Fruit fly (Drosophila melanogaster) whole organism, embryonic: ENCODE data around the gene mRpS14.

Experiments used
- B-H1 ChIP-seq: fragments of 200-800 bp; sonication (Bioruptor generic); IDR thresholded peaks from 3 replicates; pipeline ENCODE4 v1.3.6; 2022; ENCODE audit warnings: missing biosample characterization, missing genetic modification characterization
- BtbVII ChIP-seq: fragments of 200-800 bp; sonication (Bioruptor generic); optimal IDR thresholded peaks from 3 replicates; lab custom pipeline; 2017; ENCODE audit warnings: missing biosample characterization, mild to moderate bottlenecking, missing genetic modification characterization
- CG10267 ChIP-seq: fragments of 200-800 bp; sonication (Bioruptor generic); optimal IDR thresholded peaks from 2 replicates; lab custom pipeline; 2018; ENCODE audit warnings: missing biosample characterization, mild to moderate bottlenecking, missing genetic modification characterization, moderate library complexity
- CG10274 ChIP-seq: fragments of 200-800 bp; sonication (Bioruptor generic); optimal IDR thresholded peaks from 3 replicates; lab custom pipeline; 2017; ENCODE audit warnings: missing biosample characterization, mild to moderate bottlenecking, missing genetic modification characterization
- CG10565 ChIP-seq: fragments of 200-800 bp; sonication (Bioruptor generic); optimal IDR thresholded peaks from 3 replicates; lab custom pipeline; 2016; ENCODE audit warnings: missing biosample characterization, mild to moderate bottlenecking, missing genetic modification characterization
- CG10654 ChIP-seq: fragments of 200-800 bp; sonication (Bioruptor generic); optimal IDR thresholded peaks from 2 replicates; lab custom pipeline; 2016; ENCODE audit warnings: missing biosample characterization, missing genetic modification characterization
- CG17328 ChIP-seq: fragments of 200-800 bp; sonication (Bioruptor generic); IDR thresholded peaks from 2 replicates; pipeline ENCODE4 v1.3.6; 2022; ENCODE audit warnings: missing biosample characterization, missing genetic modification characterization
- CG17568 ChIP-seq: fragments of 200-800 bp; sonication (Bioruptor generic); optimal IDR thresholded peaks from 2 replicates; lab custom pipeline; 2018; ENCODE audit warnings: missing biosample characterization, mild to moderate bottlenecking, missing genetic modification characterization, moderate library complexity
- CG18476 ChIP-seq: fragments of 200-800 bp; sonication (Bioruptor generic); optimal IDR thresholded peaks from 2 replicates; lab custom pipeline; 2016; ENCODE audit warnings: missing biosample characterization, mild to moderate bottlenecking, missing genetic modification characterization
- CG30431 ChIP-seq: fragments of 200-800 bp; sonication (Bioruptor generic); optimal IDR thresholded peaks from 2 replicates; lab custom pipeline; 2017; ENCODE audit warnings: missing biosample characterization, missing genetic modification characterization
- CG32772 ChIP-seq: fragments of 200-800 bp; sonication (Bioruptor generic); IDR thresholded peaks from 2 replicates; pipeline ENCODE4 v1.3.6; 2022; ENCODE audit warnings: missing biosample characterization, missing genetic modification characterization
- CG42726 ChIP-seq: fragments of 200-800 bp; sonication (Bioruptor generic); IDR thresholded peaks from 2 replicates; pipeline ENCODE4 v1.3.6; 2022; ENCODE audit warnings: missing biosample characterization, missing genetic modification characterization; ENCODE audit not compliant: partially characterized antibody
- CG4820 ChIP-seq: fragments of 200-800 bp; sonication (Bioruptor generic); optimal IDR thresholded peaks from 3 replicates; lab custom pipeline; 2016; ENCODE audit warnings: missing biosample characterization, missing genetic modification characterization
- CG5245 ChIP-seq: fragments of 200-800 bp; sonication (Bioruptor generic); optimal IDR thresholded peaks from 3 replicates; lab custom pipeline; 2016; ENCODE audit warnings: missing biosample characterization, missing genetic modification characterization
- CG7271 ChIP-seq: fragments of 200-800 bp; sonication (Bioruptor generic); optimal IDR thresholded peaks from 2 replicates; lab custom pipeline; 2018; ENCODE audit warnings: missing biosample characterization, mild to moderate bottlenecking, missing genetic modification characterization, moderate library complexity
- CG7372 ChIP-seq: fragments of 200-800 bp; sonication (Bioruptor generic); IDR thresholded peaks from 2 replicates; pipeline ENCODE4 v1.3.6; 2022; ENCODE audit warnings: missing biosample characterization, missing genetic modification characterization
- Camta ChIP-seq: fragments of 200-800 bp; sonication (Bioruptor generic); optimal IDR thresholded peaks from 2 replicates; lab custom pipeline; 2016; ENCODE audit warnings: missing biosample characterization, missing genetic modification characterization
- CrebB ChIP-seq: fragments of 200-800 bp; sonication (Bioruptor generic); optimal IDR thresholded peaks from 3 replicates; lab custom pipeline; 2018; ENCODE audit warnings: missing biosample characterization, mild to moderate bottlenecking, missing genetic modification characterization
- D19A ChIP-seq: fragments of 200-800 bp; optimal IDR thresholded peaks from 3 replicates; lab custom pipeline; 2019; ENCODE audit warnings: missing biosample characterization, mild to moderate bottlenecking, missing genetic modification characterization, moderate library complexity
- Doc3 ChIP-seq: fragments of 200-800 bp; sonication (Bioruptor generic); IDR thresholded peaks from 3 replicates; pipeline ENCODE4 v1.3.6; 2022; ENCODE audit warnings: missing biosample characterization, missing genetic modification characterization; ENCODE audit not compliant: partially characterized antibody
- Dp ChIP-seq: fragments of 200-800 bp; sonication (Bioruptor generic); optimal IDR thresholded peaks from 2 replicates; lab custom pipeline; 2018; ENCODE audit warnings: missing biosample characterization, mild to moderate bottlenecking, missing genetic modification characterization, moderate library complexity
- Eip74EF ChIP-seq, 2 experiments: fragments of 200-800 bp in 1 of 2; fragments of >200 bp in 1 of 2; sonication (Bioruptor generic) in 1 of 2; optimal IDR thresholded peaks; 2 replicates each; lab custom pipeline; 2017 to 2019; ENCODE audit warnings: missing biosample characterization in 2 of 2, missing genetic modification characterization in 2 of 2, mild to moderate bottlenecking in 1 of 2, moderate library complexity in 1 of 2
- Fer3 ChIP-seq: fragments of 200-800 bp; sonication (Bioruptor generic); optimal IDR thresholded peaks from 2 replicates; lab custom pipeline; 2018; ENCODE audit warnings: missing biosample characterization, mild to moderate bottlenecking, missing genetic modification characterization, moderate library complexity
- HHEX ChIP-seq: fragments of 200-800 bp; sonication (Bioruptor generic); optimal IDR thresholded peaks from 3 replicates; lab custom pipeline; 2017; ENCODE audit warnings: missing biosample characterization, mild to moderate bottlenecking, missing genetic modification characterization, missing genetic modification reagents
- Hey ChIP-seq: fragments of 200-800 bp; sonication (Bioruptor generic); optimal IDR thresholded peaks from 3 replicates; lab custom pipeline; 2018; ENCODE audit warnings: missing biosample characterization, mild to moderate bottlenecking, missing genetic modification characterization
- Hmx ChIP-seq: fragments of 200-800 bp; sonication (Bioruptor generic); optimal IDR thresholded peaks from 2 replicates; lab custom pipeline; 2016; ENCODE audit warnings: missing biosample characterization, missing genetic modification characterization
- NC2α ChIP-seq: fragments of 200-800 bp; sonication (Bioruptor generic); optimal IDR thresholded peaks from 2 replicates; lab custom pipeline; 2016; ENCODE audit warnings: missing biosample characterization, missing genetic modification characterization
- Optix ChIP-seq: fragments of 200-800 bp; sonication (Bioruptor generic); IDR thresholded peaks from 3 replicates; pipeline ENCODE4 v1.3.6; 2022; ENCODE audit warnings: missing biosample characterization, missing genetic modification characterization
- bowl ChIP-seq: fragments of 200-800 bp; sonication (Bioruptor generic); IDR thresholded peaks from 2 replicates; pipeline ENCODE4 v1.3.6; 2022; ENCODE audit warnings: missing biosample characterization, missing genetic modification characterization
- cg ChIP-seq: fragments of 200-800 bp; sonication (Bioruptor generic); optimal IDR thresholded peaks from 3 replicates; lab custom pipeline; 2019; ENCODE audit warnings: missing biosample characterization, mild to moderate bottlenecking, missing genetic modification characterization, moderate library complexity
- crp ChIP-seq, 2 experiments: fragments of 200-800 bp; sonication (Bioruptor generic); optimal IDR thresholded peaks; 2 replicates in 1 of 2; 3 replicates in 1 of 2; lab custom pipeline; 2017; ENCODE audit warnings: missing biosample characterization in 2 of 2, missing genetic modification characterization in 2 of 2, mild to moderate bottlenecking in 1 of 2, moderate library complexity in 1 of 2
- fru ChIP-seq: fragments of >200 bp; optimal IDR thresholded peaks from 2 replicates; lab custom pipeline; 2017
- gem ChIP-seq: fragments of 200-800 bp; sonication (Bioruptor generic); optimal IDR thresholded peaks from 2 replicates; lab custom pipeline; 2019; ENCODE audit warnings: missing biosample characterization, mild to moderate bottlenecking, missing genetic modification characterization, moderate library complexity
- gsb ChIP-seq: fragments of 200-800 bp; sonication (Bioruptor generic); IDR thresholded peaks from 2 replicates; pipeline ENCODE4 v1.3.6; 2022; ENCODE audit warnings: missing biosample characterization, missing genetic modification characterization
- ken ChIP-seq: fragments of 200-800 bp; sonication (Bioruptor generic); IDR thresholded peaks from 3 replicates; pipeline ENCODE4 v1.3.6; 2022; ENCODE audit warnings: missing biosample characterization, missing genetic modification characterization
- nerfin-1 ChIP-seq: fragments of 200-800 bp; sonication (Bioruptor generic); optimal IDR thresholded peaks from 3 replicates; lab custom pipeline; 2019; ENCODE audit warnings: missing biosample characterization, mild to moderate bottlenecking, missing genetic modification characterization, moderate library complexity
- nom ChIP-seq: fragments of 200-800 bp; sonication (Bioruptor generic); optimal IDR thresholded peaks from 2 replicates; lab custom pipeline; 2017; ENCODE audit warnings: missing biosample characterization, missing genetic modification characterization, mild to moderate bottlenecking, moderate library complexity, missing genetic modification reagents
- ssp ChIP-seq: fragments of 200-800 bp; sonication (Bioruptor generic); IDR thresholded peaks from 2 replicates; pipeline ENCODE4 v1.3.6; 2022; ENCODE audit warnings: missing biosample characterization, missing genetic modification characterization
- sug ChIP-seq: fragments of 200-800 bp; optimal IDR thresholded peaks from 2 replicates; lab custom pipeline; 2019; ENCODE audit warnings: missing biosample characterization, mild to moderate bottlenecking, missing genetic modification characterization, moderate library complexity

mRpS14 gene

DNA sequence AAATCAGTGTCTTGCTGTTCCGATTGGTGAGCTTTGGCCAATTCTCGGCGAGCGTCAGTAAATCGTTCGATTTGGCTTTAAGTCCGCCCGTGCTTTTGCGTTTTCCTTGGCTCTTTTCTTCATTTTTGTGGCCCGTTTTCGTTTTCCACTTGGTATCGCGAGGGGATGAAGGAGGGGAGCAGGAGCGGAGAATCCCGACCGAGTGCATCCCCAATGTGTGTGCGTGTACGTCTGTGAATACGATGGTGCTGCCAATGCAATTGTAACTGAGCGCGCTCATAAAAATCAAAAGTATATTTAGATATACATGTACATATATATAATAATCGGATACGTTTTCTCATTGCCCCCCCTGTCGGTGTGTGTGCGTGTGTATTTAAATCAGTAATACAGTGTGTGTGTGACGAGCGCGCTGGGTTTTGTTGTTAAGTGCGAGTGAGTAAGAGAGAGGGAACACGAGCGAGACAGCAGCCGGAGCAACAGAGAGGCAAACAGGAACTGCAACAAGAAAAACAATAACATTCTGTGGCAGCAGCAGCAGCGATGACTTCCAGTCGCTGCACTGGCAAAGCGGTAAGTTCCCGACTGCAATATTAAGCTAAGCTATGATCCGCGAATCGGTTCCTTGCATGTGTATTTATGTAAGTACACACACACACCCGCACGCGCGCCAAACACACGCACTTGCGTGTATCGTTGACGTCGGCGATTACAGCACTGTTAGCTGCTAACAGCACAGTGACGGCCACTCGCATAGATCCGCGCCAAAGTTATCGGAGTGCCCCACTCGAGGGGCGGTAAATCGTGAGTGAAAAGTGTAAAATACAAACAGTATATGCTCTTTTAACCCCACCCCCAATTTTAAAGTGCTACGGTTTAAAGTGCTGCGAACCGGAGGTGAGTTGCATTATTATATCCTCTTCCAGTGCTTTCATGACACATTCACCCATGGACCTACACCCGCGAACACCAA is 15.9 kb upstream of the mRpS14 start (continued):
- TF ChIP-seq gsb (GFP tag; lab: Robert Waterston, UW) (peak; percentile 53; the same call in 1 of the 2 replicates), Doc3 (GFP tag; lab: Robert Waterston, UW) (no peak; the same call in 2 of the 3 replicates), B-H1 (peak; percentile 23; the same call in 1 of the 3 replicates), Optix (GFP tag; lab: Robert Waterston, UW) (peak; percentile 35; the same call in 1 of the 3 replicates), CG10654 (peak; percentile 32), CG10267 (tag; lab: Kevin White, UChicago) (no peak), CG30431 (peak; percentile 40), crp (GFP tag; optimal IDR thresholded peaks at IDR 0.05; lab: Kevin White, UChicago) (no peak), Fer3 (tag; lab: Kevin White, UChicago) (peak; percentile 59), fru (lab: Kevin White, UChicago) (no peak), Hey (tag; lab: Kevin White, UChicago) (no peak), gem (tag; lab: Kevin White, UChicago) (peak; percentile 73), Hmx (GFP tag; lab: Kevin White, UChicago) (no peak), Camta (GFP tag; lab: Kevin White, UChicago) (no peak), CG17328 (GFP tag; lab: Robert Waterston, UW) (peak; percentile 49; the same call in 1 of the 2 replicates), CG4820 (GFP tag; lab: Kevin White, UChicago) (peak; percentile 32), CG10565 (GFP tag; lab: Kevin White, UChicago) (no peak), BtbVII (peak; percentile 58), CG32772 (GFP tag; lab: Robert Waterston, UW) (0 out of 2 replicates have a peak, but pooled peaks have one; percentile 14), sug (tag; lab: Kevin White, UChicago) (peak; percentile 81), cg (GFP tag; lab: Kevin White, UChicago) (peak; percentile 94), CG10274 (GFP tag; lab: Kevin White, UChicago) (peak; percentile 37), nom (peak; percentile 42), Dp (GFP tag; lab: Kevin White, UChicago) (no peak), HHEX (GFP tag; lab: Kevin White, UChicago) (peak; percentile 58), CG42726 (GFP tag; lab: Robert Waterston, UW) (no peak), ken (GFP tag; lab: Robert Waterston, UW) (peak; percentile 49; the same call in 1 of the 3 replicates), Eip74EF (GFP tag; optimal IDR thresholded peaks at IDR 0.05; lab: Kevin White, UChicago) (peak in 1 of 2 experiments; percentile 59), bowl (peak; percentile 45; the same call in 1 of the 2 replicates), CG7372 (GFP tag; lab: Robert Waterston, UW) (0 out of 2 replicates have a peak, but pooled peaks have one; percentile 20), CG18476 (GFP tag; lab: Kevin White, UChicago) (no peak), nerfin-1 (tag; lab: Kevin White, UChicago) (peak; percentile 0), D19A (tag; lab: Kevin White, UChicago) (peak; percentile 30), CG5245 (GFP tag; lab: Kevin White, UChicago) (no peak), NC2α (GFP tag; lab: Kevin White, UChicago) (no peak), CG17568 (no peak), ssp (GFP tag; lab: Robert Waterston, UW) (peak; percentile 47; the same call in 1 of the 2 replicates), CG7271 (no peak), CrebB (tag; lab: Kevin White, UChicago) (no peak)
